Worm (Caenorhabditis elegans): ENCODE results near the gene col-138.

DNA sequence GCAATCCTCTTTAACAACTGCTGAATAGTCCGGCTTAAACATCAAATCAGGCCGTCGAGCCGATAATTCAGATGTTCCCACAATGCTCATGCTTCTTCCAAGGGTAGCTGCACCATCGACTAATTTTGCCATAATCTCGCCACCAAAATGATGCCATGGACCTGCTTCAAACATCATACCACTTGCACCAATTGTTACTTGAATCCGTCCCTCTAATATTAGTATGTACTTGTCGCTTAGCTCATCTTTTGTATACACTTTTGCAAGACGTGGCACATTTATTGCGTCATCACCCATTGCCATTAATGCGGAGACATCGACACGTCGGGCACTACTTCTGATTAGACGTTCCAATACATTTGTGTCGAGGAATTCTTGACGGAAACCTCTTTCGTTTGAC lies 16.2 kb upstream of the col-138 start:
- TF ChIP-seq bed-1 (GFP tag; IDR thresholded peaks at IDR 0.05), result no peak
- no peak for TF ChIP-seq ztf-28 (GFP tag; IDR thresholded peaks at IDR 0.05)
- TF ChIP-seq unc-62 (GFP tag; optimal IDR thresholded peaks at IDR 0.05), result no peak
- TF ChIP-seq madf-6 (GFP tag; IDR thresholded peaks at IDR 0.05), result no peak
- TF ChIP-seq pbrm-1 (GFP tag; IDR thresholded peaks at IDR 0.05), result no peak

All from whole organism, young adult.